Fruit fly (Drosophila melanogaster): ENCODE measurements around the gene CG44195.

dm6 chr3L:7695554-7695953 is at the start of gene CG44195:
- TF ChIP-seq CG8478 (optimal IDR thresholded peaks at IDR 0.05) (no peak), CTCF (optimal IDR thresholded peaks at IDR 0.05) (no peak)
